Worm (Caenorhabditis elegans): Measurements from ENCODE around the gene D1054.10.

DNA sequence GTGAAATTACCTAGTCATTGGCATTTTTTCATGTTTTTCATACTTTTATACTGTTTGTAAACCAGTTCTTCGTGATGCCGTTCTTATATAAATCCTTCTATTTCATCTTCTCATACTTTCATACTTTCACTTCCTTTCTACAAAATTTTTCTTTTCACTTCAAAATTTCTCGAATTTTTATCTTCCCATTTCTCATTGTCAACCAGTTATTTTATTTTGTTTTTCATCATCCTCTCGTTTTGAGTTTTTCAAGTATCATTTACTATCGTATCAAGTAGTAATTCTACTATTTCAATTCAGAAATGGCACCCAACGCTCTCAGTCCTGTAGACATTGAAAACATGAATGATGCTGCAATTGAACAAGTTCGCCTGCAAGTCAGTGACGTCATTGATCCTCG lies 34.0 kb downstream of the D1054.10 start, which contains the start of gene F28H7.8:
- TF ChIP-seq hlh-1 (tag; optimal IDR thresholded peaks at IDR 0.05) (no peak), pha-4 (tag; optimal IDR thresholded peaks at IDR 0.05) (no peak), ztf-11 (tag; optimal IDR thresholded peaks at IDR 0.05) (no peak), lsy-2 (tag; optimal IDR thresholded peaks at IDR 0.05) (no peak), snpc-4 (tag; optimal IDR thresholded peaks at IDR 0.05) (no peak), blmp-1 (tag; optimal IDR thresholded peaks at IDR 0.05) (no peak), zip-8 (tag; optimal IDR thresholded peaks at IDR 0.05) (no peak), cnd-1 (tag; optimal IDR thresholded peaks at IDR 0.05) (no peak), sem-2 (GFP tag; optimal IDR thresholded peaks at IDR 0.05) (no peak), unc-62 (GFP tag; optimal IDR thresholded peaks at IDR 0.05) (no peak)
